Worm (Caenorhabditis elegans): Measurements from ENCODE around the gene nuo-4.
A peak's percentile ranks its signal among the peaks of the same experiment; 100 is the strongest.

The nuo-4 gene

DNA sequence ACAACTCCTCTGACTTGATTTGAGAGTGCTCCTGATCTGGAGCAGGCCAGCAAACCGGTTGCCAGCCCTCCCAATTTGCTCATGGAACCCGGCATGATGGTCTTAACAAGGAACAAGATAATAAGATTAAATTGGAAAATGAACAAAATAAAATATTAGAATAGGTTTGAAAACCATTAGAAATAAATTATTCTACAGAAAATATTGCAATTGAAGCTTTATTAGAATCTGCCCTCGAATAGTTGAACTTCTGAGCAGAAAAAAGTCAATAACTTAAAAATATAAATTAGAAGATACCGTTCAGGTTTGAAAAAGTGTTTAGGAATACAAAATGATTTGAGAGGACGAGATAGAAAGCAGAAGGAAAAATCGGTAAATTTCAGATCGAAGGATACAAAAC, at the start of gene nuo-4:
Gene nuo-4 (minus strand): TSS at position 101 of the 400 bp plus-strand sequence.
- TF ChIP-seq madf-3 (GFP tag; IDR thresholded peaks at IDR 0.05), result peak; percentile 73; the same call in 1 of the 2 replicates
- TF ChIP-seq F39B2.1 (GFP tag; IDR thresholded peaks at IDR 0.05), result no peak

DNA sequence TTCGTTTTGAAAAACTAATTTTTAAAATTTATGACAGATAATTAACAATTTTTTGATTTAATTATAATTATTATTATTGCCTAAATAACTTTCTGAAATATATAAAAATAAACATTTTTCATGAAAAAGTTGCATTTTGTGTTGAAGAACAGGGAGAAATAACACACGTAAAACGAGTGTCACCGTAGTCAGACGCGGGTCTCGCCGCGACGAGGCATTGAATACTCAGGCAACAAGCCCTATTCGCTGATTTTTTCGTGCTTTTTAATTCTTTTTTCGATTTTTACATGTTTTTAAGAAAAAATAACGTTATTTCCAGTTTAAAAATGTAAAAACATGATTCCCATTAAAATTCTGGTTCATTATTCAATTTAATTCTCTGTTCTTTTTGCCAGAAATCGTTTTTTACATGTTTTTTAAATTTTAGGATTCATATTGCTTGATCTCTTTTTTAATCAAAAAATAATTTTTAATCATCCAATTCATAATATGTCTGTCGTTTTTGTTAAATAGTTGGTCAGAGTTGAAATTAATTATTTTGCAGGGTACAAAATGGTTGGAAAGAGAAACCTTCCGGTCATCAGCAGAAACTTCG, 49.4 kb upstream of the nuo-4 start, which contains the start of gene rpl-6:
Gene rpl-6 (plus strand): TSS at position 545 of the 595 bp plus-strand sequence.
- TF ChIP-seq nhr-179 (tag; optimal IDR thresholded peaks at IDR 0.05), result no peak
- TF ChIP-seq gei-17 (GFP tag; optimal IDR thresholded peaks at IDR 0.05), result no peak
- TF ChIP-seq ets-4 (GFP tag; optimal IDR thresholded peaks at IDR 0.05), result no peak
- no peak for TF ChIP-seq mel-28 (tag; optimal IDR thresholded peaks at IDR 0.05; ENCODE audit: borderline replicate concordance)
- no peak for TF ChIP-seq lin-26 (GFP tag; IDR thresholded peaks at IDR 0.05)
- TF ChIP-seq rpc-1 (optimal IDR thresholded peaks at IDR 0.05), result no peak
- TF ChIP-seq rpc-1 (tag; optimal IDR thresholded peaks at IDR 0.05), result no peak
- no peak for TF ChIP-seq mes-4 (tag; optimal IDR thresholded peaks at IDR 0.05)
- no peak for TF ChIP-seq lag-1 (GFP tag; IDR thresholded peaks at IDR 0.05)
- peak; percentile 68 for TF ChIP-seq lin-40 (tag; optimal IDR thresholded peaks at IDR 0.05)
- TF ChIP-seq pbrm-1 (GFP tag; IDR thresholded peaks at IDR 0.05), result peak; percentile 72
- TF ChIP-seq dpff-1 (tag; optimal IDR thresholded peaks at IDR 0.05), result no peak
- TF ChIP-seq unc-62 (GFP tag; optimal IDR thresholded peaks at IDR 0.05), result no peak
- 0 out of 2 replicates have a peak, but pooled peaks have one; percentile 19 for TF ChIP-seq Y95B8A.8 (GFP tag; IDR thresholded peaks at IDR 0.05)
- no peak for TF ChIP-seq bed-1 (GFP tag; IDR thresholded peaks at IDR 0.05)
- no peak for TF ChIP-seq ztf-6 (GFP tag; IDR thresholded peaks at IDR 0.05)
- TF ChIP-seq ztf-3 (GFP tag; optimal IDR thresholded peaks at IDR 0.05), result no peak
- TF ChIP-seq ceh-91 (GFP tag; IDR thresholded peaks at IDR 0.05), result peak; percentile 82
- no peak for TF ChIP-seq nfya-2 (GFP tag; IDR thresholded peaks at IDR 0.05)
- peak; percentile 76 for TF ChIP-seq snpc-1.3 (tag; optimal IDR thresholded peaks at IDR 0.05; ENCODE audit: insufficient read depth)
- no peak for TF ChIP-seq T26A5.8 (tag; optimal IDR thresholded peaks at IDR 0.05)
- TF ChIP-seq xnd-1 (tag; optimal IDR thresholded peaks at IDR 0.05), result peak; percentile 1
- peak; percentile 91 for TF ChIP-seq lsl-1 (GFP tag; optimal IDR thresholded peaks at IDR 0.05)
- no peak for TF ChIP-seq rec-8 (tag; optimal IDR thresholded peaks at IDR 0.05)
- no peak for TF ChIP-seq snpc-4 (GFP tag; optimal IDR thresholded peaks at IDR 0.05)
- TF ChIP-seq snpc-4 (tag; optimal IDR thresholded peaks at IDR 0.05), result peak; percentile 49 to 76 (median 62)
- TF ChIP-seq F52B5.7 (tag; optimal IDR thresholded peaks at IDR 0.05), result no peak
- TF ChIP-seq F39B2.1 (GFP tag; IDR thresholded peaks at IDR 0.05), result no peak
- TF ChIP-seq K12H6.12 (tag; optimal IDR thresholded peaks at IDR 0.05), result peak; percentile 8
- TF ChIP-seq nhr-90 (tag; optimal IDR thresholded peaks at IDR 0.05), result no peak
- TF ChIP-seq egl-44 (GFP tag; IDR thresholded peaks at IDR 0.05), result no peak
- TF ChIP-seq Y79H2A.3 (GFP tag; conservative IDR thresholded peaks at IDR 0.05), result no peak
- TF ChIP-seq nhr-80 (tag; optimal IDR thresholded peaks at IDR 0.05), result peak; percentile 32
- TF ChIP-seq nfya-1 (tag; optimal IDR thresholded peaks at IDR 0.05; ENCODE audit: borderline replicate concordance, insufficient read depth), result no peak
- peak; percentile 64 for TF ChIP-seq attf-5 (GFP tag; optimal IDR thresholded peaks at IDR 0.05)
- no peak for TF ChIP-seq C17E4.6 (GFP tag; IDR thresholded peaks at IDR 0.05)
- peak; percentile 82 for TF ChIP-seq ceh-27 (GFP tag; optimal IDR thresholded peaks at IDR 0.05)
- TF ChIP-seq tbx-9 (tag; optimal IDR thresholded peaks at IDR 0.05; ENCODE audit: borderline replicate concordance), result no peak
- peak; percentile 85 for TF ChIP-seq snpc-3.4 (tag; optimal IDR thresholded peaks at IDR 0.05)
- no peak for TF ChIP-seq B0035.1 (tag; optimal IDR thresholded peaks at IDR 0.05)
- no peak for TF ChIP-seq unc-130 (GFP tag; optimal IDR thresholded peaks at IDR 0.05)
- TF ChIP-seq B0336.3 (GFP tag; IDR thresholded peaks at IDR 0.05), result no peak
- TF ChIP-seq nfyb-1 (GFP tag; IDR thresholded peaks at IDR 0.05), result no peak
- 0 out of 2 replicates have a peak, but pooled peaks have one; percentile 62 for TF ChIP-seq ztf-28 (GFP tag; IDR thresholded peaks at IDR 0.05)
- no peak for TF ChIP-seq attf-6 (GFP tag; IDR thresholded peaks at IDR 0.05)

Data from whole organism, young adult.